Worm (Caenorhabditis elegans): ENCODE results near the gene B0432.8.
"Not testable (repeated sequence)": the region's sequence is repeated elsewhere in the genome, so short reads cannot be mapped to it uniquely, and the experiment has no call there.

The B0432.8 gene

ce11 chrII:278636-279035 lies at the start of gene B0432.8:
B0432.8 (minus strand) TSS chrII:278736.
- no peak for TF ChIP-seq unc-62 (GFP tag; optimal IDR thresholded peaks at IDR 0.05)

ce11 chrII:325639-326350 lies 47.3 kb upstream of the B0432.8 start, which contains the start of gene sgcb-1:
sgcb-1 (plus strand) TSS chrII:326300.
- TF ChIP-seq unc-62 (GFP tag; optimal IDR thresholded peaks at IDR 0.05) = no peak

- no peak for TF ChIP-seq unc-62 (GFP tag; optimal IDR thresholded peaks at IDR 0.05)
These were observed 44.7 kb upstream of the B0432.8 start, which contains the start of gene K01A2.10 for ce11 chrII:323048-323776. K01A2.10 (minus strand) TSS chrII:323098.

- no peak for TF ChIP-seq unc-62 (GFP tag; optimal IDR thresholded peaks at IDR 0.05)
These were observed 42.6 kb upstream of the B0432.8 start for ce11 chrII:321183-321582.

ce11 chrII:320783-321182 lies 42.2 kb upstream of the B0432.8 start:
- no peak for TF ChIP-seq unc-62 (GFP tag; optimal IDR thresholded peaks at IDR 0.05)

- no peak for TF ChIP-seq unc-62 (GFP tag; optimal IDR thresholded peaks at IDR 0.05)
These were observed 40.9 kb upstream of the B0432.8 start, which contains the start of gene far-7 for ce11 chrII:319459-319858. far-7 (plus strand) TSS chrII:319789.

- TF ChIP-seq unc-62 (GFP tag; optimal IDR thresholded peaks at IDR 0.05) = no peak
These were observed 35.0 kb upstream of the B0432.8 start for ce11 chrII:313540-313939.

- not testable (repeated sequence) for TF ChIP-seq unc-62 (GFP tag; optimal IDR thresholded peaks at IDR 0.05)
These were observed 33.6 kb upstream of the B0432.8 start, which contains the start of gene mps-2 for ce11 chrII:312110-312509. mps-2 (minus strand) TSS chrII:312210.

- TF ChIP-seq unc-62 (GFP tag; optimal IDR thresholded peaks at IDR 0.05) = no peak
These were observed 28.6 kb upstream of the B0432.8 start, which contains the start of gene K01A2.4 for ce11 chrII:307154-307553. K01A2.4 (plus strand) TSS chrII:307454.

- TF ChIP-seq unc-62 (GFP tag; optimal IDR thresholded peaks at IDR 0.05) = no peak
These were observed 27.1 kb upstream of the B0432.8 start, which contains the start of gene col-69 for ce11 chrII:305645-306044. col-69 (minus strand) TSS chrII:305745.

ce11 chrII:303927-304711 lies 25.6 kb upstream of the B0432.8 start:
- no peak for TF ChIP-seq unc-62 (GFP tag; optimal IDR thresholded peaks at IDR 0.05)

- TF ChIP-seq unc-62 (GFP tag; optimal IDR thresholded peaks at IDR 0.05) = no peak
These were observed 22.6 kb upstream of the B0432.8 start, which contains the start of gene K01A2.5 for ce11 chrII:300977-301772. K01A2.5 (plus strand) TSS chrII:301273.

- TF ChIP-seq unc-62 (GFP tag; optimal IDR thresholded peaks at IDR 0.05) = no peak
These were observed 21.1 kb upstream of the B0432.8 start, which contains the start of gene K01A2.6 for ce11 chrII:299684-300083. K01A2.6 (plus strand) TSS chrII:299984.

- no peak for TF ChIP-seq unc-62 (GFP tag; optimal IDR thresholded peaks at IDR 0.05)
These were observed 18.4 kb upstream of the B0432.8 start, which contains the start of the genes clec-117 and B0432.1 for ce11 chrII:296911-297440. clec-117 (minus strand) TSS chrII:297011. B0432.1 (plus strand) TSS chrII:297390.

ce11 chrII:294606-295005 lies 16.1 kb upstream of the B0432.8 start, which contains the start of gene B0432.11:
B0432.11 (minus strand) TSS chrII:294706.
- no peak for TF ChIP-seq unc-62 (GFP tag; optimal IDR thresholded peaks at IDR 0.05)

All from whole organism, dauer.